Worm (Caenorhabditis elegans) whole organism, dauer: ENCODE results near the gene irg-7.

Experiments
- unc-62 ChIP-seq: sonication (generic microtip); optimal IDR thresholded peaks from 2 replicates; lab custom pipeline; 2017; ENCODE audit warnings: missing biosample characterization, missing genetic modification reagents, missing genetic modification characterization

Gene irg-7

ce11 chrX:3243614-3244013, at the start of gene irg-7:
Gene irg-7, minus strand, starts transcription at chrX:3243636.
- no peak for TF ChIP-seq unc-62

ce11 chrX:3291948-3292347, 48.5 kb upstream of the irg-7 start:
- no peak for TF ChIP-seq unc-62

ce11 chrX:3290147-3290546, 46.7 kb upstream of the irg-7 start:
- no peak for TF ChIP-seq unc-62

- no peak for TF ChIP-seq unc-62
Observed at ce11 chrX:3289183-3289582, 45.7 kb upstream of the irg-7 start, which contains the start of gene K09C4.4. Gene K09C4.4, plus strand, starts transcription at chrX:3289483.

ce11 chrX:3285448-3285847, 42.0 kb upstream of the irg-7 start:
- TF ChIP-seq unc-62: no peak

ce11 chrX:3284967-3285366, 41.5 kb upstream of the irg-7 start:
- TF ChIP-seq unc-62: no peak

ce11 chrX:3283189-3283588, 39.8 kb upstream of the irg-7 start:
- TF ChIP-seq unc-62: no peak

ce11 chrX:3282306-3282705, 38.9 kb upstream of the irg-7 start, which contains the start of gene K09C4.5:
Gene K09C4.5, plus strand, starts transcription at chrX:3282631.
- TF ChIP-seq unc-62: no peak

- no peak for TF ChIP-seq unc-62
Observed at ce11 chrX:3280130-3280529, 36.7 kb upstream of the irg-7 start, which contains the start of gene K09C4.10. Gene K09C4.10, minus strand, starts transcription at chrX:3280230.

ce11 chrX:3272580-3272979, 29.1 kb upstream of the irg-7 start, which contains the start of gene K09C4.7:
Gene K09C4.7, plus strand, starts transcription at chrX:3272880.
- TF ChIP-seq unc-62: no peak

- TF ChIP-seq unc-62: no peak
Observed at ce11 chrX:3271673-3272072, 28.2 kb upstream of the irg-7 start, which contains the start of gene K09C4.9. Gene K09C4.9, minus strand, starts transcription at chrX:3271773.

- no peak for TF ChIP-seq unc-62
Observed at ce11 chrX:3270806-3271205, 27.4 kb upstream of the irg-7 start, which contains the start of gene sul-1. Gene sul-1, minus strand, starts transcription at chrX:3270906.

- TF ChIP-seq unc-62: no peak
Observed at ce11 chrX:3262600-3262999, 19.2 kb upstream of the irg-7 start, which contains the start of gene fbxb-71. Gene fbxb-71, plus strand, starts transcription at chrX:3262900.

- no peak for TF ChIP-seq unc-62
Observed at ce11 chrX:3260509-3260908, 17.1 kb upstream of the irg-7 start, which contains the start of gene lbp-2. Gene lbp-2, plus strand, starts transcription at chrX:3260610.

ce11 chrX:3258842-3259241, 15.4 kb upstream of the irg-7 start, which contains the start of gene lbp-1:
Gene lbp-1, plus strand, starts transcription at chrX:3259142.
- no peak for TF ChIP-seq unc-62

ce11 chrX:3256784-3257493, 13.5 kb upstream of the irg-7 start, which contains the start of gene lbp-3:
Gene lbp-3, plus strand, starts transcription at chrX:3257372.
- TF ChIP-seq unc-62: no peak

ce11 chrX:3252500-3252899, 9.1 kb upstream of the irg-7 start, which contains the start of gene tba-9:
Gene tba-9, plus strand, starts transcription at chrX:3252800.
- TF ChIP-seq unc-62: no peak

ce11 chrX:3250481-3251091, 7.2 kb upstream of the irg-7 start, which contains the start of gene pqn-37:
Gene pqn-37, minus strand, starts transcription at chrX:3250531.
- TF ChIP-seq unc-62: no peak
